Worm (Caenorhabditis elegans): Measurements from ENCODE around the gene Y66D12A.16.

DNA sequence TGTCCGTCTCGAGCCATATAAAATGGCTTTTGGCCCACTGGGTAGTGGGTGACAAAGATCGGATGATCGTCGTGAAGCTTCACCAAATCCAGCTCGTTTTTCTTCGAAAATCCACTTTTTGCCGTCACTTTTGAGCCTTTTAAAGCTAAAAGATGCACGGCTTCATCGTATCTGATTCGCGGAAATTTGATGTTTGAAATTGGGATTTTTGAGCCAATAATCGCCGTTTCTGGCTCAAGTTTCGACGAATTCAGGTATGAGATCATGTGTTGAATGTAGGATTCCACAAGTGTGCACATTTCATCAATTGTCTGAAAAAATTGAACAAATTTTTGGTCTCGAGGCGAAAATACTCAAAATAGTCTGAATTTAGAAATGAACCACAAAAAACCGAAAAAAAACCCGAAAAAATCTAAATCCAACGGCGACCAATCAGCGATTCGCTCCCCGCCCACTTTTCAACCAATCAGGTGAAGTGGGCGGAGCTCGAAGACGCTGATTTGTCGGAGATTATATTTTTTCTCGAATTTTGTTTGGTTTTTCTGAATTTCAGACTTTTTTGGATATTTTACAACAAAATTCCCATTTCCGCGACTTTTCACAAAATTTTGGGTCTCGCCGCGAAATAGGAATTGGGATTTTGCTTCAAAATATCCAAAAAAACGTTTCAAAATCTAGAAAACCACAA lies 34.5 kb upstream of the Y66D12A.16 start:
- TF ChIP-seq him-1 (tag; optimal IDR thresholded peaks at IDR 0.05) (no peak), W03F9.2 (tag; optimal IDR thresholded peaks at IDR 0.05) (no peak), dao-5 (tag; optimal IDR thresholded peaks at IDR 0.05) (no peak)
